Worm (Caenorhabditis elegans): ENCODE data around the gene mvb-12.

The mvb-12 gene

ce11 chrIV:7796432-7797113 is 33.8 kb upstream of the mvb-12 start, which contains the start of gene sgo-1:
sgo-1 (minus strand) TSS chrIV:7796482.
- no peak for TF ChIP-seq hlh-12 (tag; optimal IDR thresholded peaks at IDR 0.05)
- TF ChIP-seq hlh-26 (GFP tag; conservative IDR thresholded peaks at IDR 0.05) = no peak
- peak; percentile 85 for TF ChIP-seq attf-6 (GFP tag; IDR thresholded peaks at IDR 0.05)
- no peak for TF ChIP-seq ceh-40 (GFP tag; IDR thresholded peaks at IDR 0.05)
- no peak for TF ChIP-seq ztf-6 (GFP tag; IDR thresholded peaks at IDR 0.05)
- no peak for TF ChIP-seq lsy-27 (tag; optimal IDR thresholded peaks at IDR 0.05; ENCODE audit: borderline replicate concordance, insufficient read depth)
- no peak for TF ChIP-seq ztf-18 (tag; optimal IDR thresholded peaks at IDR 0.05)
- TF ChIP-seq ztf-3 (GFP tag; optimal IDR thresholded peaks at IDR 0.05) = no peak
- TF ChIP-seq tbx-9 (tag; optimal IDR thresholded peaks at IDR 0.05; ENCODE audit: borderline replicate concordance) = no peak
- TF ChIP-seq tlf-1 (GFP tag; optimal IDR thresholded peaks at IDR 0.05) = peak; percentile 93
- 0 out of 2 replicates have a peak, but pooled peaks have one; percentile 62 for TF ChIP-seq F39B2.1 (GFP tag; IDR thresholded peaks at IDR 0.05)
- TF ChIP-seq bed-1 (GFP tag; IDR thresholded peaks at IDR 0.05) = no peak
- no peak for TF ChIP-seq mel-28 (tag; optimal IDR thresholded peaks at IDR 0.05; ENCODE audit: borderline replicate concordance)
- peak; percentile 88 for TF ChIP-seq C17E4.6 (GFP tag; IDR thresholded peaks at IDR 0.05)
- no peak for TF ChIP-seq rpc-1 (optimal IDR thresholded peaks at IDR 0.05)
- TF ChIP-seq rpc-1 (tag; optimal IDR thresholded peaks at IDR 0.05) = no peak
- peak; percentile 98 for TF ChIP-seq Y95B8A.8 (GFP tag; IDR thresholded peaks at IDR 0.05)
- no peak for TF ChIP-seq T26A5.8 (tag; optimal IDR thresholded peaks at IDR 0.05)
- TF ChIP-seq sdz-38 (tag; optimal IDR thresholded peaks at IDR 0.05) = no peak
- TF ChIP-seq ztf-28 (GFP tag; IDR thresholded peaks at IDR 0.05) = peak; percentile 73; the same call in 1 of the 2 replicates
- TF ChIP-seq madf-3 (GFP tag; IDR thresholded peaks at IDR 0.05) = peak; percentile 97
- no peak for TF ChIP-seq die-1 (tag; optimal IDR thresholded peaks at IDR 0.05)
- TF ChIP-seq K11D2.4 (GFP tag; IDR thresholded peaks at IDR 0.05) = no peak
- no peak for TF ChIP-seq sea-2 (GFP tag; IDR thresholded peaks at IDR 0.05)
- TF ChIP-seq zfh-2 (GFP tag; conservative IDR thresholded peaks at IDR 0.05) = no peak
- peak; percentile 87 for TF ChIP-seq B0336.3 (GFP tag; IDR thresholded peaks at IDR 0.05)
- peak; percentile 100 for TF ChIP-seq F33H1.4 (GFP tag; IDR thresholded peaks at IDR 0.05)
- no peak for TF ChIP-seq F57C9.4 (tag; optimal IDR thresholded peaks at IDR 0.05)
- TF ChIP-seq fkh-3 (tag; optimal IDR thresholded peaks at IDR 0.05) = no peak
- peak; percentile 68 for TF ChIP-seq hmg-1.2 (GFP tag; IDR thresholded peaks at IDR 0.05)
- peak; percentile 90 for TF ChIP-seq Y53G8AR.9 (GFP tag; conservative IDR thresholded peaks at IDR 0.05)
- TF ChIP-seq nfyb-1 (GFP tag; IDR thresholded peaks at IDR 0.05) = peak; percentile 62; the same call in 1 of the 2 replicates
- TF ChIP-seq F57A8.1 (GFP tag; optimal IDR thresholded peaks at IDR 0.05) = no peak
- TF ChIP-seq nfya-2 (GFP tag; IDR thresholded peaks at IDR 0.05) = peak; percentile 70; the same call in 1 of the 2 replicates
- no peak for TF ChIP-seq cebp-2 (GFP tag; IDR thresholded peaks at IDR 0.05)
- TF ChIP-seq tbp1 (GFP tag; optimal IDR thresholded peaks at IDR 0.05) = peak; percentile 67
- TF ChIP-seq ceh-27 (GFP tag; optimal IDR thresholded peaks at IDR 0.05) = no peak
- peak; percentile 49; the same call in 1 of the 2 replicates for TF ChIP-seq Y53F4B.3 (GFP tag; IDR thresholded peaks at IDR 0.05)
- TF ChIP-seq nhr-27 (tag; optimal IDR thresholded peaks at IDR 0.05) = no peak
- no peak for TF ChIP-seq lin-40 (tag; optimal IDR thresholded peaks at IDR 0.05)
- peak; percentile 53 for TF ChIP-seq snpc-1.1 (tag; optimal IDR thresholded peaks at IDR 0.05; ENCODE audit: insufficient read depth)
- TF ChIP-seq bed-2 (GFP tag; IDR thresholded peaks at IDR 0.05) = no peak
- TF ChIP-seq attf-3 (GFP tag; conservative IDR thresholded peaks at IDR 0.05) = peak; percentile 41; the same call in 1 of the 2 replicates
- peak; percentile 99 for TF ChIP-seq xnd-1 (tag; optimal IDR thresholded peaks at IDR 0.05)
- no peak for TF ChIP-seq atf-7 (tag; optimal IDR thresholded peaks at IDR 0.05)
- no peak for TF ChIP-seq lag-1 (GFP tag; IDR thresholded peaks at IDR 0.05)
- TF ChIP-seq madf-10 (tag; optimal IDR thresholded peaks at IDR 0.05) = no peak
- peak; percentile 95 for TF ChIP-seq snpc-3.4 (tag; optimal IDR thresholded peaks at IDR 0.05)

Data from whole organism, young adult.